Worm (Caenorhabditis elegans) whole organism, L2 larva: ENCODE results near the gene C24A3.2.
A peak's percentile ranks its signal among the peaks of the same experiment; 100 is the strongest.

Experiments used
- F13H6.1 ChIP-seq: sonication (generic microtip); optimal IDR thresholded peaks from 2 replicates; lab custom pipeline; 2016; ENCODE audit warnings: missing genetic modification characterization, missing compliant biosample characterization
- ama-1 ChIP-seq: fragments of 150-350 bp; optimal IDR thresholded peaks from 2 replicates; lab custom pipeline; 2018; ENCODE audit warnings: inconsistent platforms
- elt-3 ChIP-seq: sonication (generic microtip); optimal IDR thresholded peaks from 2 replicates; lab custom pipeline; 2017; ENCODE audit warnings: missing biosample characterization, missing genetic modification characterization
- lin-39 ChIP-seq: fragments of 150-350 bp; optimal IDR thresholded peaks from 2 replicates; lab custom pipeline; 2014; ENCODE audit warnings: missing biosample characterization, missing genetic modification reagents, missing genetic modification characterization
- mab-5 ChIP-seq: fragments of 150-350 bp; optimal IDR thresholded peaks from 2 replicates; lab custom pipeline; 2014; ENCODE audit warnings: missing biosample characterization, missing genetic modification characterization
- nhr-11 ChIP-seq: fragments of 150-350 bp; optimal IDR thresholded peaks from 2 replicates; lab custom pipeline; 2014; ENCODE audit warnings: missing biosample characterization, missing genetic modification characterization
- nhr-12 ChIP-seq: fragments of 150-350 bp; optimal IDR thresholded peaks from 2 replicates; lab custom pipeline; 2014; ENCODE audit warnings: missing biosample characterization, missing genetic modification characterization
- skn-1 ChIP-seq: sonication (generic microtip); optimal IDR thresholded peaks from 2 replicates; lab custom pipeline; 2017; ENCODE audit warnings: missing biosample characterization, missing genetic modification characterization
- snpc-4 ChIP-seq: fragments of 150-350 bp; optimal IDR thresholded peaks from 2 replicates; lab custom pipeline; 2014; ENCODE audit warnings: missing biosample characterization, missing genetic modification characterization
- unc-39 ChIP-seq: fragments of 150-350 bp; optimal IDR thresholded peaks from 2 replicates; lab custom pipeline; 2014; ENCODE audit warnings: missing biosample characterization, missing genetic modification characterization
- unc-55 ChIP-seq: fragments of 150-350 bp; sonication (generic microtip); optimal IDR thresholded peaks from 3 replicates; lab custom pipeline; 2014; ENCODE audit warnings: missing biosample characterization, missing genetic modification reagents, missing genetic modification characterization
- unc-62 ChIP-seq: fragments of 150-350 bp; optimal IDR thresholded peaks from 2 replicates; lab custom pipeline; 2014; ENCODE audit warnings: missing biosample characterization, missing genetic modification reagents, missing genetic modification characterization
- zag-1 ChIP-seq: fragments of 150-350 bp; optimal IDR thresholded peaks from 2 replicates; lab custom pipeline; 2014; ENCODE audit warnings: missing biosample characterization, missing genetic modification characterization
- ztf-4 ChIP-seq: fragments of 150-350 bp; optimal IDR thresholded peaks from 2 replicates; lab custom pipeline; 2014; ENCODE audit warnings: missing biosample characterization, missing genetic modification characterization

ce11 chrX:8986452-8986851 is 10.8 kb upstream of the C24A3.2 start:
- TF ChIP-seq ztf-4 = no peak
- TF ChIP-seq zag-1 (tag; lab: Kevin White, UChicago) = no peak
- TF ChIP-seq unc-62 (GFP tag; lab: Kevin White, UChicago) = no peak
- no peak for TF ChIP-seq nhr-12 (tag; lab: Kevin White, UChicago)
- TF ChIP-seq mab-5 = no peak
- TF ChIP-seq skn-1 = no peak
- no peak for TF ChIP-seq nhr-11 (tag; lab: Kevin White, UChicago)
- TF ChIP-seq ama-1 = no peak
- TF ChIP-seq unc-39 (tag; lab: Kevin White, UChicago) = no peak
- TF ChIP-seq F13H6.1 = peak; percentile 63
- TF ChIP-seq lin-39 (tag; lab: Kevin White, UChicago) = no peak
- no peak for TF ChIP-seq elt-3 (tag; lab: Kevin White, UChicago)
- TF ChIP-seq snpc-4 (tag; lab: Kevin White, UChicago) = no peak
- no peak for TF ChIP-seq unc-55 (GFP tag; lab: Kevin White, UChicago)
